Fruit fly (Drosophila melanogaster) whole organism, prepupa: Measurements from ENCODE around the gene CG32284.

Experiments
- CG15336 ChIP-seq: fragments of 200-800 bp; sonication (Bioruptor generic); IDR thresholded peaks from 2 replicates; pipeline ENCODE4 v1.3.6; 2022; ENCODE audit warnings: missing biosample characterization, missing genetic modification characterization
- CG3919 ChIP-seq: fragments of 200-800 bp; sonication (Bioruptor generic); optimal IDR thresholded peaks from 3 replicates; lab custom pipeline; 2016; ENCODE audit warnings: missing biosample characterization, missing genetic modification characterization
- CG6163 ChIP-seq: fragments of 200-800 bp; sonication (Bioruptor generic); IDR thresholded peaks from 3 replicates; pipeline ENCODE4 v1.3.6; 2022; ENCODE audit warnings: missing biosample characterization, missing genetic modification characterization
- Lpt ChIP-seq: fragments of 200-800 bp; sonication (Bioruptor generic); optimal IDR thresholded peaks from 3 replicates; lab custom pipeline; 2016; ENCODE audit warnings: missing biosample characterization, missing genetic modification characterization
- Sox102F ChIP-seq: fragments of 200-800 bp; sonication (Bioruptor generic); optimal IDR thresholded peaks from 2 replicates; lab custom pipeline; 2016; ENCODE audit warnings: missing biosample characterization, mild to moderate bottlenecking, missing genetic modification characterization
- eg ChIP-seq: fragments of 200-800 bp; sonication (Bioruptor generic); IDR thresholded peaks from 3 replicates; pipeline ENCODE4 v1.3.6; 2022; ENCODE audit warnings: missing biosample characterization, missing genetic modification characterization
- vri ChIP-seq: fragments of 200-800 bp; sonication (Bioruptor generic); optimal IDR thresholded peaks from 3 replicates; lab custom pipeline; 2016; ENCODE audit warnings: missing biosample characterization, mild to moderate bottlenecking, missing genetic modification characterization

The CG32284 gene

dm6 chr3L:3226458-3226783 lies 40.0 kb downstream of the CG32284 start:
- TF ChIP-seq Lpt (GFP tag; lab: Kevin White, UChicago) (no peak), eg (GFP tag; lab: Robert Waterston, UW) (no peak)
- TF ChIP-seq, all 60 proteins: peak for 0

- TF ChIP-seq CG3919 (GFP tag; lab: Kevin White, UChicago) (no peak), CG6163 (peak; percentile 50; the same call in 1 of the 3 replicates), CG15336 (GFP tag; lab: Robert Waterston, UW) (no peak), Sox102F (no peak), vri (GFP tag; lab: Kevin White, UChicago) (peak; percentile 23)
- TF ChIP-seq, all 60 proteins: peak for 2
Measured at dm6 chr3L:3236319-3236718, 49.9 kb downstream of the CG32284 start.
